Worm (Caenorhabditis elegans): ENCODE results near the gene D2024.18.

The D2024.18 gene

ce11 chrIV:7227072-7227471 is 23.2 kb upstream of the D2024.18 start, which contains the start of gene R13A1.10:
Gene R13A1.10, minus strand, starts transcription at chrIV:7227172.
- TF ChIP-seq pag-3 (tag; optimal IDR thresholded peaks at IDR 0.05; ENCODE audit: borderline replicate concordance) (no peak), ttx-3 (tag; optimal IDR thresholded peaks at IDR 0.05) (no peak), F13H6.1 (tag; optimal IDR thresholded peaks at IDR 0.05) (no peak)

- TF ChIP-seq ceh-19 (GFP tag; optimal IDR thresholded peaks at IDR 0.05) (no peak), ttx-3 (tag; optimal IDR thresholded peaks at IDR 0.05) (no peak), unc-3 (GFP tag; conservative IDR thresholded peaks at IDR 0.05) (no peak), unc-3 (tag; optimal IDR thresholded peaks at IDR 0.05) (no peak), pax-1 (tag; optimal IDR thresholded peaks at IDR 0.05) (no peak), nfya-1 (tag; optimal IDR thresholded peaks at IDR 0.05) (no peak), ahr-1 (tag; optimal IDR thresholded peaks at IDR 0.05) (no peak), ceh-2 (tag; optimal IDR thresholded peaks at IDR 0.05) (no peak), C38D4.7 (GFP tag; optimal IDR thresholded peaks at IDR 0.05) (no peak), ceh-22 (tag; optimal IDR thresholded peaks at IDR 0.05) (no peak), Y22D7AL.16 (tag; optimal IDR thresholded peaks at IDR 0.05) (no peak), madf-2 (tag; optimal IDR thresholded peaks at IDR 0.05) (no peak), unc-86 (tag; optimal IDR thresholded peaks at IDR 0.05) (no peak), tbx-7 (tag; optimal IDR thresholded peaks at IDR 0.05) (no peak), ceh-18 (tag; optimal IDR thresholded peaks at IDR 0.05) (no peak), pat-9 (tag; optimal IDR thresholded peaks at IDR 0.05) (no peak), elt-2 (tag; optimal IDR thresholded peaks at IDR 0.05) (no peak), nhr-232 (tag; optimal IDR thresholded peaks at IDR 0.05) (no peak), pros-1 (tag; optimal IDR thresholded peaks at IDR 0.05) (no peak), sox-4 (tag; optimal IDR thresholded peaks at IDR 0.05) (no peak), elt-4 (tag; optimal IDR thresholded peaks at IDR 0.05) (no peak)
These were observed 22.1 kb upstream of the D2024.18 start, which contains the start of gene D2024.5 for ce11 chrIV:7228208-7228607. Gene D2024.5, minus strand, starts transcription at chrIV:7228308.

ce11 chrIV:7230198-7230597 is 20.1 kb upstream of the D2024.18 start, which contains the start of gene cap-1:
Gene cap-1, minus strand, starts transcription at chrIV:7230223.
- TF ChIP-seq fax-1 (tag; optimal IDR thresholded peaks at IDR 0.05) = peak; percentile 63
- TF ChIP-seq rnt-1 (tag; optimal IDR thresholded peaks at IDR 0.05) = peak; percentile 47
- no peak for TF ChIP-seq hlh-30 (tag; optimal IDR thresholded peaks at IDR 0.05; ENCODE audit: insufficient read depth)
- TF ChIP-seq ceh-2 (tag; optimal IDR thresholded peaks at IDR 0.05) = peak; percentile 46
- TF ChIP-seq syd-9 (tag; optimal IDR thresholded peaks at IDR 0.05) = no peak
- no peak for TF ChIP-seq sox-4 (tag; optimal IDR thresholded peaks at IDR 0.05)
- peak; percentile 95 for TF ChIP-seq ceh-48 (tag; optimal IDR thresholded peaks at IDR 0.05)
- TF ChIP-seq ceh-34 (tag; optimal IDR thresholded peaks at IDR 0.05) = peak; percentile 61
- no peak for TF ChIP-seq pros-1 (tag; optimal IDR thresholded peaks at IDR 0.05)
- TF ChIP-seq elt-2 (tag; optimal IDR thresholded peaks at IDR 0.05) = peak; percentile 43
- TF ChIP-seq ceh-45 (GFP tag; IDR thresholded peaks at IDR 0.05) = no peak
- TF ChIP-seq ceh-31 (tag; optimal IDR thresholded peaks at IDR 0.05) = peak; percentile 90
- no peak for TF ChIP-seq che-1 (tag; optimal IDR thresholded peaks at IDR 0.05)
- no peak for TF ChIP-seq hlh-13 (GFP tag; optimal IDR thresholded peaks at IDR 0.05)
- TF ChIP-seq tbx-2 (tag; optimal IDR thresholded peaks at IDR 0.05) = peak; percentile 79
- no peak for TF ChIP-seq sdc-2 (tag; optimal IDR thresholded peaks at IDR 0.05)
- peak; percentile 2 for TF ChIP-seq pqm-1 (tag; optimal IDR thresholded peaks at IDR 0.05)
- TF ChIP-seq ets-4 (tag; optimal IDR thresholded peaks at IDR 0.05) = peak; percentile 54
- no peak for TF ChIP-seq sox-2 (GFP tag; IDR thresholded peaks at IDR 0.05)
- peak; percentile 32 for TF ChIP-seq zip-5 (tag; optimal IDR thresholded peaks at IDR 0.05)
- peak; percentile 39 for TF ChIP-seq hlh-8 (tag; optimal IDR thresholded peaks at IDR 0.05)
- peak; percentile 40 for TF ChIP-seq C08G9.2 (tag; optimal IDR thresholded peaks at IDR 0.05)
- no peak for TF ChIP-seq unc-3 (GFP tag; conservative IDR thresholded peaks at IDR 0.05)
- TF ChIP-seq unc-3 (tag; optimal IDR thresholded peaks at IDR 0.05) = peak; percentile 37
- peak; percentile 37 for TF ChIP-seq unc-42 (tag; optimal IDR thresholded peaks at IDR 0.05)
- peak; percentile 21 for TF ChIP-seq ceh-18 (tag; optimal IDR thresholded peaks at IDR 0.05)
- TF ChIP-seq unc-86 (tag; optimal IDR thresholded peaks at IDR 0.05) = peak; percentile 3
- no peak for TF ChIP-seq C38D4.7 (GFP tag; optimal IDR thresholded peaks at IDR 0.05)
- peak; percentile 62 for TF ChIP-seq ceh-14 (tag; optimal IDR thresholded peaks at IDR 0.05)
- peak; percentile 5 for TF ChIP-seq nfya-1 (tag; optimal IDR thresholded peaks at IDR 0.05)

Data from whole organism, late embryonic.